Worm (Caenorhabditis elegans): Measurements from ENCODE around the gene slc-28.2.

Gene slc-28.2

ce11 chrV:3451646-3452045 lies 8.4 kb upstream of the slc-28.2 start:
- TF ChIP-seq Y79H2A.3 (GFP tag; conservative IDR thresholded peaks at IDR 0.05) (no peak), snpc-3.4 (tag; optimal IDR thresholded peaks at IDR 0.05) (no peak)

- TF ChIP-seq mxl-1 (tag; optimal IDR thresholded peaks at IDR 0.05), result no peak
- TF ChIP-seq mcd-1 (GFP tag; IDR thresholded peaks at IDR 0.05), result no peak
- TF ChIP-seq F23B12.7 (tag; optimal IDR thresholded peaks at IDR 0.05; ENCODE audit: insufficient read depth), result no peak
- no peak for TF ChIP-seq snpc-4 (GFP tag; optimal IDR thresholded peaks at IDR 0.05)
- no peak for TF ChIP-seq snpc-4 (tag; optimal IDR thresholded peaks at IDR 0.05)
- no peak for TF ChIP-seq zim-3 (tag; optimal IDR thresholded peaks at IDR 0.05)
- TF ChIP-seq B0336.3 (GFP tag; IDR thresholded peaks at IDR 0.05), result no peak
- no peak for TF ChIP-seq B0261.1 (tag; optimal IDR thresholded peaks at IDR 0.05)
Measured at ce11 chrV:3452489-3452888, 7.5 kb upstream of the slc-28.2 start.

ce11 chrV:3454620-3455019 lies 5.4 kb upstream of the slc-28.2 start:
- TF ChIP-seq dpff-1 (tag; optimal IDR thresholded peaks at IDR 0.05), result no peak
- no peak for TF ChIP-seq ets-4 (GFP tag; optimal IDR thresholded peaks at IDR 0.05)
- TF ChIP-seq ccch-3 (GFP tag; optimal IDR thresholded peaks at IDR 0.05), result no peak
- no peak for TF ChIP-seq dpl-1 (GFP tag; optimal IDR thresholded peaks at IDR 0.05)
- TF ChIP-seq attf-5 (GFP tag; optimal IDR thresholded peaks at IDR 0.05), result no peak
- TF ChIP-seq snpc-1.1 (tag; optimal IDR thresholded peaks at IDR 0.05; ENCODE audit: insufficient read depth), result no peak
- TF ChIP-seq F52B5.7 (tag; optimal IDR thresholded peaks at IDR 0.05), result no peak
- TF ChIP-seq gei-17 (GFP tag; optimal IDR thresholded peaks at IDR 0.05), result no peak
- TF ChIP-seq madf-6 (GFP tag; IDR thresholded peaks at IDR 0.05), result no peak
- no peak for TF ChIP-seq aptf-3 (GFP tag; IDR thresholded peaks at IDR 0.05)
- TF ChIP-seq nfyb-1 (GFP tag; IDR thresholded peaks at IDR 0.05), result no peak
- TF ChIP-seq atf-7 (tag; optimal IDR thresholded peaks at IDR 0.05), result no peak
- no peak for TF ChIP-seq repo-1 (tag; optimal IDR thresholded peaks at IDR 0.05)
- no peak for TF ChIP-seq ztf-25 (GFP tag; IDR thresholded peaks at IDR 0.05)
- no peak for TF ChIP-seq fkh-3 (tag; optimal IDR thresholded peaks at IDR 0.05)
- no peak for TF ChIP-seq ztf-26 (tag; optimal IDR thresholded peaks at IDR 0.05)
- TF ChIP-seq somi-1 (GFP tag; optimal IDR thresholded peaks at IDR 0.05), result no peak
- TF ChIP-seq attf-3 (GFP tag; conservative IDR thresholded peaks at IDR 0.05), result no peak
- no peak for TF ChIP-seq bed-2 (GFP tag; IDR thresholded peaks at IDR 0.05)

ce11 chrV:3455135-3455747 lies 4.8 kb upstream of the slc-28.2 start:
- TF ChIP-seq lin-35 (GFP tag; optimal IDR thresholded peaks at IDR 0.05), result no peak
- TF ChIP-seq lin-54 (GFP tag; optimal IDR thresholded peaks at IDR 0.05), result peak; percentile 9
- no peak for TF ChIP-seq ceh-79 (tag; optimal IDR thresholded peaks at IDR 0.05)
- no peak for TF ChIP-seq dox-1 (GFP tag; IDR thresholded peaks at IDR 0.05)
- no peak for TF ChIP-seq akir-1 (GFP tag; optimal IDR thresholded peaks at IDR 0.05)
- TF ChIP-seq hsf-1 (GFP tag; IDR thresholded peaks at IDR 0.05), result no peak
- TF ChIP-seq cebp-2 (GFP tag; IDR thresholded peaks at IDR 0.05), result no peak
- TF ChIP-seq ets-4 (GFP tag; optimal IDR thresholded peaks at IDR 0.05), result no peak
- peak; percentile 10; the same call in 1 of the 2 replicates for TF ChIP-seq hmg-1.2 (GFP tag; IDR thresholded peaks at IDR 0.05)
- peak; percentile 82 for TF ChIP-seq lin-26 (GFP tag; IDR thresholded peaks at IDR 0.05)
- no peak for TF ChIP-seq T26A5.8 (tag; optimal IDR thresholded peaks at IDR 0.05)
- TF ChIP-seq pha-4 (tag; optimal IDR thresholded peaks at IDR 0.05), result no peak
- TF ChIP-seq nfyb-1 (GFP tag; IDR thresholded peaks at IDR 0.05), result 0 out of 2 replicates have a peak, but pooled peaks have one; percentile 56
- no peak for TF ChIP-seq mes-4 (tag; optimal IDR thresholded peaks at IDR 0.05)
- peak; percentile 43 for TF ChIP-seq die-1 (tag; optimal IDR thresholded peaks at IDR 0.05)
- no peak for TF ChIP-seq ekl-4 (GFP tag; IDR thresholded peaks at IDR 0.05)
- no peak for TF ChIP-seq gei-17 (GFP tag; optimal IDR thresholded peaks at IDR 0.05)
- TF ChIP-seq madf-3 (GFP tag; IDR thresholded peaks at IDR 0.05), result no peak
- no peak for TF ChIP-seq ZK185.1 (tag; optimal IDR thresholded peaks at IDR 0.05; ENCODE audit: poor library complexity, severe bottlenecking)
- no peak for TF ChIP-seq ccch-3 (GFP tag; optimal IDR thresholded peaks at IDR 0.05)
- TF ChIP-seq madf-10 (tag; optimal IDR thresholded peaks at IDR 0.05), result peak; percentile 31

Measured in whole organism, young adult.